Worm (Caenorhabditis elegans): ENCODE data around the gene flh-2.

DNA sequence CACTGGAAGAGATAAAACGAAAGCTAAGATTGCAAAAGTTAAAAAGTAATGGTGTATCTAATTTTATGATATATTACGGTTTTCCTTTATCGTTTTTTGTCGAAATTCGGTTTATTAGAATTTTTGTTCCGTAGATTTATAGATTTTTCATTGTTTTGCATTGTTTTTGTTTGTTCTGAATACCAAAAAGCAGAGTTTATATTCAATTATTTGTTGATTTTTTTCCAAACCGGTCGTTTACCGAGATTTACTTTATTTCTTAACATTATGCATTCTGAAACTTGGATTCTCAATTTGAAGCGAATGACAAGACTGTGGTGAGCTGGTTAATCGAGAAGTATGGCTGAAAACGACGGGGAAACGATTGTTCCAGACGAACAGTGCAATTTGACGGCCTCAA lies 14.9 kb upstream of the flh-2 start, which contains the start of gene fsn-1:
- no peak for TF ChIP-seq unc-62 (GFP tag; optimal IDR thresholded peaks at IDR 0.05)
- TF ChIP-seq fos-1 (tag; optimal IDR thresholded peaks at IDR 0.05) = no peak
- no peak for TF ChIP-seq alr-1 (tag; optimal IDR thresholded peaks at IDR 0.05)
- TF ChIP-seq nhr-77 (tag; optimal IDR thresholded peaks at IDR 0.05) = no peak
- TF ChIP-seq ama-1 (optimal IDR thresholded peaks at IDR 0.05) = no peak
- no peak for TF ChIP-seq unc-55 (GFP tag; optimal IDR thresholded peaks at IDR 0.05)
- no peak for TF ChIP-seq F13H6.1 (tag; optimal IDR thresholded peaks at IDR 0.05)
- TF ChIP-seq lsy-2 (tag; optimal IDR thresholded peaks at IDR 0.05) = no peak
- no peak for TF ChIP-seq nhr-12 (tag; optimal IDR thresholded peaks at IDR 0.05)
- TF ChIP-seq blmp-1 (tag; optimal IDR thresholded peaks at IDR 0.05; ENCODE audit: insufficient read depth) = no peak
- TF ChIP-seq aly-2 (tag; optimal IDR thresholded peaks at IDR 0.05) = no peak
- no peak for TF ChIP-seq ceh-82 (tag; optimal IDR thresholded peaks at IDR 0.05)
- TF ChIP-seq ceh-16 (tag; optimal IDR thresholded peaks at IDR 0.05) = no peak
- TF ChIP-seq nhr-11 (tag; optimal IDR thresholded peaks at IDR 0.05) = no peak
